Worm (Caenorhabditis elegans) whole organism, L4/young adult: ENCODE data around the gene ZC449.1.

ENCODE experiments used
- W03F9.2 ChIP-seq: fragments of 150-350 bp; optimal IDR thresholded peaks from 2 replicates; lab custom pipeline; 2014; ENCODE audit warnings: missing biosample characterization, missing genetic modification characterization
- dao-5 ChIP-seq: sonication (generic microtip); optimal IDR thresholded peaks from 2 replicates; lab custom pipeline; 2016; ENCODE audit warnings: missing genotype, missing genetic modification characterization, moderate library complexity, missing compliant biosample characterization
- him-1 ChIP-seq: sonication (generic microtip); optimal IDR thresholded peaks from 2 replicates; lab custom pipeline; 2016; ENCODE audit warnings: missing genotype, missing genetic modification reagents, missing genetic modification characterization, missing compliant biosample characterization

DNA sequence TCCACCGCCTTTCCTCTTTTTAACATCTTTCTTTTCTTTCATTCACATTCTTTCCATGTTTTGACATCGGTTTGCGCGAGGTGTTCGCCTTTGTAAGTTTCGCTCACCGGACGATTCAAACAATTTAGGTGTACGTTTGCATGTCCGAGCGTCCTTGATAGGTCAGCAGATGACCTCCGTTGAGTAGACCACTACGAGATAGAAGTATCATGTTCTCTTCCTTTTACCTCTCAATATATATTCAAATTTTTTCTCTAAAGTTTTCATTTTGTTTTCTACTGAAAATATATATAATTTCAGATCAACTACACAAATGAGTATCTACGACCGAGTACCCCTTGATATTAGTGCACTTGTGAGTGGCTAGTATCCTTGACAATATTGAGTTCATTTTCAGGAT is 36.5 kb downstream of the ZC449.1 start, which contains the start of gene C24H10.3:
- TF ChIP-seq W03F9.2 = no peak
- no peak for TF ChIP-seq dao-5
- TF ChIP-seq him-1 = no peak
